Worm (Caenorhabditis elegans): ENCODE results near the gene ZK632.10.
A peak's percentile ranks its signal among the peaks of the same experiment; 100 is the strongest.

The ZK632.10 gene

ce11 chrIII:9802045-9802444 is 25.5 kb downstream of the ZK632.10 start:
- TF ChIP-seq sup-37 (GFP tag; optimal IDR thresholded peaks at IDR 0.05), result no peak
- TF ChIP-seq unc-98 (GFP tag; IDR thresholded peaks at IDR 0.05), result no peak
- no peak for TF ChIP-seq lir-3 (tag; optimal IDR thresholded peaks at IDR 0.05; ENCODE audit: poor library complexity)
- TF ChIP-seq elt-3 (tag; optimal IDR thresholded peaks at IDR 0.05), result no peak
- TF ChIP-seq efl-1 (optimal IDR thresholded peaks at IDR 0.05), result no peak
- peak in 1 of 2 experiments; percentile 55 for TF ChIP-seq efl-1 (GFP tag; optimal IDR thresholded peaks at IDR 0.05 in 1 of 2)
- TF ChIP-seq skn-1 (tag; optimal IDR thresholded peaks at IDR 0.05), result no peak
- TF ChIP-seq nhr-71 (tag; optimal IDR thresholded peaks at IDR 0.05), result no peak
- TF ChIP-seq nhr-19 (GFP tag; conservative IDR thresholded peaks at IDR 0.05), result no peak

DNA sequence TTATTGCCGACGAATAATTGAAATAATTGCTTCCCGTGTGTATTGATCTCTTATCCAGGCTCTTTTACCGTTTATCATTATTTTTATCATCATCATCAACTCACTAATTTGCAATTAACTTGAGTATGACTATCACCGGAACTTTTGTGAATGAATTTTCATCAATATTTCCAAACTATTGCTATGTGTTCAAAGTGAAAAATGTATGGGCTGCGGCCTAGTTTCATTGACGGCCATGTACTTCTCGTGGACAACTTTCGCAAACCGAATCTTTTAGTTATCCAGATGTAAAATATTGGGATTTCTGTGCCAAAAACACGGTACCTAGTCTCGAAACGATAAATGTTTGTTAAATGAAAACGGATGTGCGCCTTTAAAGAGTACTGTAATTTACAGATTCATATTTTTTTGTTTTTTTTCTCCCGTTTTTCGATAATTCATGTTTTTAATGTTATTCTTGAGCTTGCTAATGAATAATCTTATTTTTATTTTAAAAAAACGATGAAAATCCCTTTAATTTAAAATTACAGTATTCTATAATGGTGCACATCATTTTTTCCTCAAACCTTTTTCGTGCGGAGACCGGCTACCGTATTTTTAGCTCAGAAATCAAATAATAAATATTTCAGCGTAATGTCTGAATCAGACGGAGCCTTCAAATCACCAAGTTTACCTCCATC is 28.9 kb downstream of the ZK632.10 start, which contains the start of gene ZK632.2:
ZK632.2 (plus strand) TSS at position 630 of the 680 bp plus-strand sequence.
- TF ChIP-seq snu-23 (GFP tag; optimal IDR thresholded peaks at IDR 0.05), result peak; percentile 30
- TF ChIP-seq mep-1 (tag; optimal IDR thresholded peaks at IDR 0.05), result no peak
- TF ChIP-seq xbp-1 (tag; optimal IDR thresholded peaks at IDR 0.05), result no peak
- TF ChIP-seq fkh-8 (tag; optimal IDR thresholded peaks at IDR 0.05), result no peak
- peak; percentile 20 for TF ChIP-seq nhr-71 (tag; optimal IDR thresholded peaks at IDR 0.05)
- no peak for TF ChIP-seq fkh-10 (GFP tag; optimal IDR thresholded peaks at IDR 0.05)
- TF ChIP-seq isw-1 (GFP tag; IDR thresholded peaks at IDR 0.05), result no peak
- no peak for TF ChIP-seq egl-13 (tag; optimal IDR thresholded peaks at IDR 0.05)
- TF ChIP-seq unc-98 (GFP tag; IDR thresholded peaks at IDR 0.05), result no peak
- TF ChIP-seq lin-15B (tag; optimal IDR thresholded peaks at IDR 0.05), result no peak
- peak; percentile 32 for TF ChIP-seq aly-2 (tag; optimal IDR thresholded peaks at IDR 0.05)
- peak; percentile 1 to 27 for TF ChIP-seq efl-1 (optimal IDR thresholded peaks at IDR 0.05)
- TF ChIP-seq efl-1 (GFP tag; optimal IDR thresholded peaks at IDR 0.05 in 1 of 2), result peak in 1 of 2 experiments; percentile 22
- TF ChIP-seq nhr-47 (tag; optimal IDR thresholded peaks at IDR 0.05), result no peak
- no peak for TF ChIP-seq fos-1 (tag; optimal IDR thresholded peaks at IDR 0.05)
- TF ChIP-seq tbx-2 (tag; optimal IDR thresholded peaks at IDR 0.05), result no peak
- peak in 1 of 2 experiments; percentile 27 for TF ChIP-seq lsy-2 (tag; optimal IDR thresholded peaks at IDR 0.05)
- TF ChIP-seq nhr-11 (tag; optimal IDR thresholded peaks at IDR 0.05), result no peak
- TF ChIP-seq ztf-11 (tag; optimal IDR thresholded peaks at IDR 0.05), result no peak
- TF ChIP-seq swsn-7 (tag; optimal IDR thresholded peaks at IDR 0.05), result no peak
- TF ChIP-seq dpl-1 (GFP tag; optimal IDR thresholded peaks at IDR 0.05), result peak in 1 of 3 experiments; percentile 43
- TF ChIP-seq rnt-1 (tag; optimal IDR thresholded peaks at IDR 0.05), result peak; percentile 68
- no peak for TF ChIP-seq elt-2 (tag; optimal IDR thresholded peaks at IDR 0.05)
- TF ChIP-seq unc-130 (tag; optimal IDR thresholded peaks at IDR 0.05), result no peak
- no peak for TF ChIP-seq hlh-17 (GFP tag; optimal IDR thresholded peaks at IDR 0.05; ENCODE audit: borderline replicate concordance)
- no peak for TF ChIP-seq skn-1 (tag; optimal IDR thresholded peaks at IDR 0.05)
- TF ChIP-seq mdl-1 (tag; optimal IDR thresholded peaks at IDR 0.05), result peak in 1 of 2 experiments; percentile 12
- peak; percentile 21 for TF ChIP-seq fkh-4 (tag; optimal IDR thresholded peaks at IDR 0.05; ENCODE audit: borderline replicate concordance)
- TF ChIP-seq hpl-2 (GFP tag; optimal IDR thresholded peaks at IDR 0.05), result no peak
- no peak for TF ChIP-seq mef-2 (tag; optimal IDR thresholded peaks at IDR 0.05)
- peak in 1 of 2 experiments; percentile 32 for TF ChIP-seq lin-35 (GFP tag; optimal IDR thresholded peaks at IDR 0.05)
- no peak for TF ChIP-seq lin-14 (GFP tag; optimal IDR thresholded peaks at IDR 0.05)
- TF ChIP-seq ceh-88 (GFP tag; IDR thresholded peaks at IDR 0.05), result no peak
- peak; percentile 35 for TF ChIP-seq lir-3 (tag; optimal IDR thresholded peaks at IDR 0.05; ENCODE audit: poor library complexity)
- no peak for TF ChIP-seq nhr-77 (tag; optimal IDR thresholded peaks at IDR 0.05)
- TF ChIP-seq ama-1 (optimal IDR thresholded peaks at IDR 0.05), result no peak
- no peak for TF ChIP-seq ztf-4 (tag; optimal IDR thresholded peaks at IDR 0.05)
- TF ChIP-seq nhr-85 (tag), result peak; percentile 31
